Fruit fly (Drosophila melanogaster): Measurements from ENCODE around the gene CG5280.

DNA sequence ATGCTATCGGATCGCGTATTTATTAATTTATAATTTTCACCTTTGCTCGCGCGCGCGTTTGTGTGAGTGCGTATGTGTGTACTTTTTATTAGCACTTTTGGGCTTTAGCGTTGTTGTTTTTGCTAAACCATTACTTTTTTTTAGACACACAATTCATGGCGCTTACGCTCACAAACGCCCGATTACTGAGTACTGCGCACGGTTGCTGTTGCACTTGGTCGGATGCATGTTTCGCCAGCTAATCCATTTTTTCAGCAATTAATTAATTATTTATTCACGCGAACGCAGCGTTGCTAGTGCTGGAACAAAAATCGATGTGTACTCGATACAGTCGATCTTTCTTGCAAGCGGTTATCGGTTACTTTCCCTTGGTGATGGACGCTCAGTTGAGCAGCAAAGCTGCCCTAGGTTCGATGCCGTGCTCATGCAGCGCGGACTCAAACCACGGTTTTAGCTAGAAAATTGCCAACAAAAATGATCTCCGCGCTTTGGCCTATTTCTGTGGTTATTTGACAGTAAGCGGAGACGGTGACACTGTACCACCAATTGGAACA is 7.7 kb upstream of the CG5280 start, which contains the start of the genes smg and CG5087:
- TF ChIP-seq pan (optimal IDR thresholded peaks at IDR 0.05) (no peak), usp (GFP tag; optimal IDR thresholded peaks at IDR 0.05) (no peak), psq (optimal IDR thresholded peaks at IDR 0.05) (no peak), EcR (GFP tag; optimal IDR thresholded peaks at IDR 0.05) (no peak), CG8478 (optimal IDR thresholded peaks at IDR 0.05) (no peak)
